Worm (Caenorhabditis elegans) whole organism, late embryonic: ENCODE results near the gene rpl-9.

Experiments used
- fkh-10 ChIP-seq: fragments of 150-350 bp; optimal IDR thresholded peaks from 2 replicates; lab custom pipeline; 2014; ENCODE audit warnings: missing biosample characterization, missing genetic modification reagents, missing genetic modification characterization
- hlh-30 ChIP-seq: sonication (generic microtip); optimal IDR thresholded peaks from 2 replicates; lab custom pipeline; 2017; ENCODE audit warnings: antibody characterized with exemption, missing genetic modification characterization, missing compliant biosample characterization; ENCODE audit not compliant: insufficient read depth
- nfya-1 ChIP-seq: sonication (generic microtip); optimal IDR thresholded peaks from 2 replicates; lab custom pipeline; 2017; ENCODE audit warnings: missing genetic modification characterization, mild to moderate bottlenecking, missing compliant biosample characterization, antibody characterized with exemption, moderate library complexity

DNA sequence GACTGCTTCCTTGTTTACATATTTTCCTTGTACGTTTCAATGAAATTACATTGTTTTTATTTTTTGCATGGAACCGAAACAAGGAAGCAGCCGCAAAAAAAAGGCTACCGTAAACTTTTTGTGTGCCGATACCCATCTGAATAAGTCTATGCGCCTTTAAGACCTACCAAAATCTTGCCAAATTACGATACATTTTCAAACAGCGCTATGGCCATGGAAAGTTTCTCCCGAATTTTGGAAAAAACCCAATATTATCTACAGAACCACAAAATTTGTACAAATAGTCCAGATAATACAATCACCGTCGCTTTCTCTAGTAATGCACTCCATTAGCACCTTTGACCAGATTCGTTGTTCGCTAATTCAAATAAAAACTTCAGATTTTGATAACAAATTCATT is 905 bp downstream of the rpl-9 start:
- TF ChIP-seq nfya-1 (tag; lab: Kevin White, UChicago) (no peak), fkh-10 (GFP tag; lab: Kevin White, UChicago) (no peak), hlh-30 (tag; lab: Kevin White, UChicago) (no peak)
